Worm (Caenorhabditis elegans) whole organism, dauer: ENCODE measurements around the gene twk-8.

Source experiments
- unc-62 ChIP-seq: sonication (generic microtip); optimal IDR thresholded peaks from 2 replicates; lab custom pipeline; 2017; ENCODE audit warnings: missing biosample characterization, missing genetic modification reagents, missing genetic modification characterization

twk-8 gene

ce11 chrIV:9118792-9119191 lies 36.6 kb downstream of the twk-8 start, which contains the start of gene nrfl-1:
nrfl-1 (plus strand) TSS chrIV:9119092.
- TF ChIP-seq unc-62, result no peak

ce11 chrIV:9120220-9120619 lies 38.1 kb downstream of the twk-8 start:
- no peak for TF ChIP-seq unc-62

ce11 chrIV:9121545-9121944 lies 39.4 kb downstream of the twk-8 start:
- no peak for TF ChIP-seq unc-62

ce11 chrIV:9130605-9131004 lies 48.5 kb downstream of the twk-8 start:
- no peak for TF ChIP-seq unc-62

- TF ChIP-seq unc-62, result no peak
Observed at ce11 chrIV:9135377-9135776, 53.2 kb downstream of the twk-8 start, which contains the start of gene delm-1. delm-1 (minus strand) TSS chrIV:9135477.
